Worm (Caenorhabditis elegans): ENCODE measurements around the gene Y37D8A.29.

DNA sequence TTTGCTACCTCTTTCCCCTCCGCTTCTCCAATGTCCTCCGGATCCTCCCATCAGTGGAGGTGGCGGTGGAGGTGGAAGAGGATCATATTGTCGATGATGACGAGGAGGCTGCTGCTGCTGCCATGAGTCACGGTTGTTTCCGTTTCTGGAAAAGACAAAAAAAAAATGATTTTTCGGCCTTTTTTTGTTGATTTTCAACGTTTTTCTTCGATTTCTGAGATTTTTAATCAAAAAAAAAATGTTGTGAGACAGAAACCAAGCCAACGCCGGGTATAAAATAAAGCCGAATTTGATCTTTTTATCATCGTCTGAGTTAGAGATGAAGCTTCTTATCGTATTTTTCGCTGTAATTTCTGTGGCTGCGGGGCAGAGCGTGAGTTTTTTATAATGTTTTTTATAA is 38.1 kb upstream of the Y37D8A.29 start, which contains the start of gene Y37D8A.19:
- TF ChIP-seq nhr-28 (tag; optimal IDR thresholded peaks at IDR 0.05): no peak
- no peak for TF ChIP-seq nhr-237 (tag; optimal IDR thresholded peaks at IDR 0.05)
- TF ChIP-seq mep-1 (tag; optimal IDR thresholded peaks at IDR 0.05): no peak
- TF ChIP-seq cnd-1 (tag; optimal IDR thresholded peaks at IDR 0.05): no peak

All from whole organism, mixed stage, embryonic.